Worm (Caenorhabditis elegans) whole organism, L1 larva: ENCODE results near the gene spp-10.

Experiments used
- aly-2 ChIP-seq: fragments of 150-350 bp; optimal IDR thresholded peaks from 2 replicates; lab custom pipeline; 2014; ENCODE audit warnings: missing biosample characterization, missing genetic modification characterization
- ama-1 ChIP-seq: fragments of 150-350 bp; optimal IDR thresholded peaks from 2 replicates; lab custom pipeline; 2014
- blmp-1 ChIP-seq: fragments of 150-350 bp; optimal IDR thresholded peaks from 2 replicates; lab custom pipeline; 2014; ENCODE audit warnings: missing biosample characterization, missing genetic modification characterization
- egl-27 ChIP-seq, 2 experiments: fragments of 150-350 bp in 1 of 2; sonication (generic microtip); optimal IDR thresholded peaks; 3 replicates each; lab custom pipeline; 2017 to 2018; ENCODE audit warnings: missing biosample characterization in 2 of 2, missing genetic modification characterization in 2 of 2, missing genetic modification reagents in 2 of 2
- jun-1 ChIP-seq: fragments of 150-350 bp; optimal IDR thresholded peaks from 2 replicates; lab custom pipeline; 2014; ENCODE audit warnings: missing biosample characterization, missing genetic modification reagents, missing genetic modification characterization
- lir-3 ChIP-seq: sonication (generic microtip); optimal IDR thresholded peaks from 2 replicates; lab custom pipeline; 2016; ENCODE audit warnings: mild to moderate bottlenecking, missing genetic modification characterization, moderate library complexity, missing compliant biosample characterization; ENCODE audit not compliant: poor library complexity
- nhr-237 ChIP-seq: fragments of 150-350 bp; optimal IDR thresholded peaks from 2 replicates; lab custom pipeline; 2014; ENCODE audit warnings: missing biosample characterization, missing genetic modification characterization
- nhr-28 ChIP-seq: fragments of 150-350 bp; optimal IDR thresholded peaks from 2 replicates; lab custom pipeline; 2014; ENCODE audit warnings: missing biosample characterization, missing genetic modification characterization
- nhr-71 ChIP-seq: sonication (generic microtip); optimal IDR thresholded peaks from 2 replicates; lab custom pipeline; 2016; ENCODE audit warnings: mild to moderate bottlenecking, missing genetic modification characterization, moderate library complexity, missing compliant biosample characterization
- pax-3 ChIP-seq: fragments of 200-800 bp; sonication (Bioruptor generic); optimal IDR thresholded peaks from 2 replicates; lab custom pipeline; 2018; ENCODE audit warnings: mild to moderate bottlenecking, missing genetic modification characterization, moderate library complexity, missing compliant biosample characterization
- sup-37 ChIP-seq: fragments of 200-800 bp; sonication (Bioruptor generic); optimal IDR thresholded peaks from 2 replicates; lab custom pipeline; 2018; ENCODE audit warnings: mild to moderate bottlenecking, missing genetic modification characterization, missing compliant biosample characterization
- unc-130 ChIP-seq: fragments of 150-350 bp; optimal IDR thresholded peaks from 2 replicates; lab custom pipeline; 2017; ENCODE audit warnings: missing biosample characterization, missing genetic modification characterization, inconsistent platforms

DNA sequence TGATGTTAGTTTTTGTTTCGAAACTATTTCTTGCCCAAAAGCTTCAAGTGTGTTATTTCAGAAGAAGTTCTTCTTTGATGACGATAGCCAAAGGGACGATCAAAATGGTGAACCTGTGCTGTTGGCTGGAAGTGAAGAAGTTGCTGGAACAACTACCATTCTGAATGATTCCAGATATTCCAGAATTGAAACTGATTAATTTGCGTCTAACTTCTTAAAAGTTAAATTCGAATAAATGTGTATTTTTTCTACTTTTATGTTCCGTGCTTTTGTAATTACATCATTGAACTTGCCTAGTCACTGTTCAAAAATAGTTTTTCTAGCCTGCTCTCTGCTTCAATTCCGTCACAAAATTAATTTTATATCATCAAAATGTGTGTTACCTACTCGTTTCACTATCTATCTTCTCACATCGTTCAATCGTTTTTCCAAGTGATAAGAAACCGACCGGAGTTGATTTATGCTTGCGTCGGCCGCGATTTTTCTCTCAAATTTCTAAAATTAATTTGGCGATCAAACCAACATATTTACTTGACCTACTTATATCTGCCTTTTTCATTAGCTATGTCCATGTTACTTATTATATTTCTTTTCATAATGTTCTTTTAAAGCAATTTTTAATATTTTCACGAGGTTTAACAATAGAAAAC is 1.8 kb upstream of the spp-10 start:
- no peak for TF ChIP-seq nhr-28 (tag; lab: Kevin White, UChicago)
- no peak for TF ChIP-seq nhr-237 (tag; lab: Kevin White, UChicago)
- TF ChIP-seq pax-3 (tag; lab: Kevin White, UChicago), result no peak
- TF ChIP-seq ama-1 (lab: Kevin White, UChicago), result no peak
- TF ChIP-seq aly-2 (tag; lab: Kevin White, UChicago), result no peak
- peak; percentile 15 for TF ChIP-seq nhr-71 (tag; lab: Kevin White, UChicago)
- no peak for TF ChIP-seq lir-3
- no peak for TF ChIP-seq egl-27 (tag; optimal IDR thresholded peaks at IDR 0.05; lab: Kevin White, UChicago)
- TF ChIP-seq jun-1 (tag; lab: Kevin White, UChicago), result no peak
- TF ChIP-seq blmp-1 (tag; lab: Kevin White, UChicago), result peak; percentile 62
- no peak for TF ChIP-seq sup-37 (GFP tag; lab: Kevin White, UChicago)
- TF ChIP-seq unc-130 (tag; lab: Kevin White, UChicago), result no peak
